Worm (Caenorhabditis elegans) whole organism, young adult: ENCODE results near the gene cyb-1.
"Not testable (repeated sequence)": the region's sequence is repeated elsewhere in the genome, so short reads cannot be mapped to it uniquely, and the experiment has no call there.

Experiments
- B0019.2 ChIP-seq: fragments of 200-800 bp; sonication (Bioruptor generic); conservative IDR thresholded peaks from 2 replicates; pipeline ENCODE4 v1.3.6; 2022; ENCODE audit warnings: missing genetic modification reagents, missing genetic modification characterization, missing compliant biosample characterization
- C06A6.2 ChIP-seq: fragments of 200-800 bp; sonication (Bioruptor generic); conservative IDR thresholded peaks from 2 replicates; pipeline ENCODE4 v1.3.6; 2022; ENCODE audit warnings: missing genetic modification characterization, missing compliant biosample characterization
- F10E7.11 ChIP-seq: sonication (generic microtip); optimal IDR thresholded peaks from 2 replicates; lab custom pipeline; 2017; ENCODE audit warnings: mild to moderate bottlenecking, missing genetic modification characterization, moderate library complexity, missing compliant biosample characterization
- F33H1.4 ChIP-seq: fragments of 200-800 bp; sonication (Bioruptor generic); IDR thresholded peaks from 2 replicates; pipeline ENCODE4 v1.3.6; 2022; ENCODE audit warnings: missing genetic modification reagents, missing genetic modification characterization, missing compliant biosample characterization
- F39B2.1 ChIP-seq: fragments of 200-800 bp; sonication (Bioruptor generic); IDR thresholded peaks from 2 replicates; pipeline ENCODE4 v1.3.6; 2022; ENCODE audit warnings: missing genetic modification reagents, missing genetic modification characterization, missing compliant biosample characterization
- F52B5.7 ChIP-seq: sonication (generic microtip); optimal IDR thresholded peaks from 2 replicates; lab custom pipeline; 2016; ENCODE audit warnings: mild to moderate bottlenecking, missing genetic modification characterization, missing compliant biosample characterization
- F55B11.4 ChIP-seq: sonication (generic microtip); optimal IDR thresholded peaks from 2 replicates; lab custom pipeline; 2016; ENCODE audit warnings: missing compliant biosample characterization, missing genetic modification characterization, borderline replicate concordance; ENCODE audit not compliant: insufficient read depth
- ZK185.1 ChIP-seq: sonication (generic microtip); optimal IDR thresholded peaks from 2 replicates; lab custom pipeline; 2016; ENCODE audit warnings: mild to moderate bottlenecking, missing genetic modification characterization, missing compliant biosample characterization; ENCODE audit not compliant: poor library complexity, severe bottlenecking
- ama-1 ChIP-seq, 3 experiments: fragments of 150-350 bp in 1 of 3; sonication (generic microtip) in 2 of 3; optimal IDR thresholded peaks; 2 replicates each; lab custom pipeline; 2014 to 2018; ENCODE audit warnings: missing biosample characterization in 2 of 3, missing genetic modification characterization in 2 of 3, missing genetic modification reagents in 2 of 3
- athp-1 ChIP-seq: sonication (generic microtip); optimal IDR thresholded peaks from 2 replicates; lab custom pipeline; 2017; ENCODE audit warnings: mild to moderate bottlenecking, missing genetic modification characterization, missing compliant biosample characterization
- ccch-3 ChIP-seq: fragments of 200-800 bp; sonication (Bioruptor generic); optimal IDR thresholded peaks from 2 replicates; lab custom pipeline; 2018; ENCODE audit warnings: mild to moderate bottlenecking, missing genetic modification characterization, missing compliant biosample characterization
- ceh-100 ChIP-seq: fragments of 200-800 bp; sonication (Bioruptor generic); IDR thresholded peaks from 2 replicates; pipeline ENCODE4 v1.3.6; 2022; ENCODE audit warnings: missing genetic modification reagents, missing genetic modification characterization, missing compliant biosample characterization
- ceh-27 ChIP-seq: fragments of 200-800 bp; sonication (Bioruptor generic); optimal IDR thresholded peaks from 2 replicates; lab custom pipeline; 2018; ENCODE audit warnings: mild to moderate bottlenecking, missing genetic modification characterization, moderate library complexity, missing compliant biosample characterization
- die-1 ChIP-seq: sonication (generic microtip); optimal IDR thresholded peaks from 2 replicates; lab custom pipeline; 2016; ENCODE audit warnings: missing genotype, mild to moderate bottlenecking, missing genetic modification characterization, missing compliant biosample characterization
- dpff-1 ChIP-seq: sonication (generic microtip); optimal IDR thresholded peaks from 2 replicates; lab custom pipeline; 2017; ENCODE audit warnings: mild to moderate bottlenecking, missing genetic modification characterization, missing compliant biosample characterization
- efl-1 ChIP-seq: fragments of 150-350 bp; optimal IDR thresholded peaks from 2 replicates; lab custom pipeline; 2014; ENCODE audit warnings: missing biosample characterization, missing genetic modification reagents, missing genetic modification characterization
- egl-18 ChIP-seq: fragments of 200-800 bp; sonication (Bioruptor generic); IDR thresholded peaks from 2 replicates; pipeline ENCODE4 v1.3.6; 2022; ENCODE audit warnings: missing genetic modification reagents, missing genetic modification characterization, missing compliant biosample characterization
- egl-44 ChIP-seq: fragments of 200-800 bp; sonication (Bioruptor generic); IDR thresholded peaks from 2 replicates; pipeline ENCODE4 v1.3.6; 2022; ENCODE audit warnings: missing genetic modification reagents, missing genetic modification characterization, missing compliant biosample characterization
- egrh-3 ChIP-seq: fragments of 200-800 bp; sonication (Bioruptor generic); IDR thresholded peaks from 2 replicates; pipeline ENCODE4 v1.3.6; 2022; ENCODE audit warnings: missing genetic modification reagents, missing genetic modification characterization, missing compliant biosample characterization
- gei-17 ChIP-seq: fragments of 200-800 bp; sonication (Bioruptor generic); optimal IDR thresholded peaks from 2 replicates; lab custom pipeline; 2018; ENCODE audit warnings: mild to moderate bottlenecking, missing genetic modification characterization, missing compliant biosample characterization
- let-607 ChIP-seq, 2 experiments: fragments of 200-800 bp in 1 of 2; sonication (Bioruptor generic) in 1 of 2; sonication (generic microtip) in 1 of 2; optimal IDR thresholded peaks; 2 replicates each; lab custom pipeline; 2016 to 2018; ENCODE audit warnings: mild to moderate bottlenecking in 2 of 2, missing compliant biosample characterization in 2 of 2, missing genetic modification characterization in 2 of 2, moderate library complexity in 2 of 2, missing genotype in 1 of 2
- lsl-1 ChIP-seq: fragments of 200-800 bp; sonication (Bioruptor generic); optimal IDR thresholded peaks from 2 replicates; lab custom pipeline; 2018; ENCODE audit warnings: mild to moderate bottlenecking, missing genetic modification characterization, moderate library complexity, missing compliant biosample characterization
- madf-6 ChIP-seq: fragments of 200-800 bp; sonication (Bioruptor generic); IDR thresholded peaks from 2 replicates; pipeline ENCODE4 v1.3.6; 2022; ENCODE audit warnings: missing genetic modification reagents, missing genetic modification characterization, missing compliant biosample characterization
- madf-8 ChIP-seq: fragments of 200-800 bp; sonication (Bioruptor generic); conservative IDR thresholded peaks from 2 replicates; pipeline ENCODE4 v1.3.6; 2022; ENCODE audit warnings: missing genetic modification reagents, missing genetic modification characterization, missing compliant biosample characterization
- mel-28 ChIP-seq: sonication (generic microtip); optimal IDR thresholded peaks from 2 replicates; lab custom pipeline; 2016; ENCODE audit warnings: borderline replicate concordance, mild to moderate bottlenecking, missing genetic modification characterization, missing compliant biosample characterization
- nhr-80 ChIP-seq: sonication (generic microtip); optimal IDR thresholded peaks from 2 replicates; lab custom pipeline; 2016; ENCODE audit warnings: missing genetic modification characterization, missing compliant biosample characterization
- rpc-1 ChIP-seq, 2 experiments: fragments of 150-350 bp in 1 of 2; sonication (generic microtip) in 1 of 2; optimal IDR thresholded peaks; 2 replicates each; lab custom pipeline; 2014 to 2018; ENCODE audit warnings: missing biosample characterization in 1 of 2, missing genetic modification characterization in 1 of 2, missing genetic modification reagents in 1 of 2, missing genotype in 1 of 2
- sdz-38 ChIP-seq: sonication (generic microtip); optimal IDR thresholded peaks from 2 replicates; lab custom pipeline; 2016; ENCODE audit warnings: missing genotype, missing genetic modification characterization, missing compliant biosample characterization
- sea-2 ChIP-seq: fragments of 200-800 bp; sonication (Bioruptor generic); IDR thresholded peaks from 2 replicates; pipeline ENCODE4 v1.3.6; 2022; ENCODE audit warnings: missing genetic modification characterization, missing compliant biosample characterization
- snpc-4 ChIP-seq, 5 experiments: fragments of 150-350 bp in 1 of 5; sonication (generic microtip) in 4 of 5; optimal IDR thresholded peaks; 2 replicates each; lab custom pipeline; 2014 to 2018; ENCODE audit warnings: missing genetic modification characterization in 5 of 5, missing biosample characterization in 3 of 5, antibody characterized with exemption in 2 of 5, mild to moderate bottlenecking in 2 of 5, missing compliant biosample characterization in 2 of 5, missing genotype in 2 of 5, moderate library complexity in 2 of 5, missing genetic modification reagents in 1 of 5
- tlf-1 ChIP-seq: fragments of 200-800 bp; sonication (Bioruptor generic); optimal IDR thresholded peaks from 2 replicates; lab custom pipeline; 2018; ENCODE audit warnings: mild to moderate bottlenecking, missing genetic modification characterization, missing compliant biosample characterization
- xnd-1 ChIP-seq: sonication (generic microtip); optimal IDR thresholded peaks from 2 replicates; lab custom pipeline; 2016; ENCODE audit warnings: missing genotype, missing genetic modification reagents, missing genetic modification characterization, missing compliant biosample characterization
- zfh-2 ChIP-seq: fragments of 200-800 bp; sonication (Bioruptor generic); conservative IDR thresholded peaks from 2 replicates; pipeline ENCODE4 v1.3.6; 2022; ENCODE audit warnings: missing genetic modification reagents, missing genetic modification characterization, missing compliant biosample characterization
- ztf-18 ChIP-seq: sonication (generic microtip); optimal IDR thresholded peaks from 2 replicates; lab custom pipeline; 2016; ENCODE audit warnings: missing genotype, mild to moderate bottlenecking, missing genetic modification characterization, missing compliant biosample characterization
- ztf-3 ChIP-seq: fragments of 200-800 bp; sonication (Bioruptor generic); optimal IDR thresholded peaks from 2 replicates; lab custom pipeline; 2018; ENCODE audit warnings: mild to moderate bottlenecking, missing genetic modification characterization, missing compliant biosample characterization

Gene cyb-1

DNA sequence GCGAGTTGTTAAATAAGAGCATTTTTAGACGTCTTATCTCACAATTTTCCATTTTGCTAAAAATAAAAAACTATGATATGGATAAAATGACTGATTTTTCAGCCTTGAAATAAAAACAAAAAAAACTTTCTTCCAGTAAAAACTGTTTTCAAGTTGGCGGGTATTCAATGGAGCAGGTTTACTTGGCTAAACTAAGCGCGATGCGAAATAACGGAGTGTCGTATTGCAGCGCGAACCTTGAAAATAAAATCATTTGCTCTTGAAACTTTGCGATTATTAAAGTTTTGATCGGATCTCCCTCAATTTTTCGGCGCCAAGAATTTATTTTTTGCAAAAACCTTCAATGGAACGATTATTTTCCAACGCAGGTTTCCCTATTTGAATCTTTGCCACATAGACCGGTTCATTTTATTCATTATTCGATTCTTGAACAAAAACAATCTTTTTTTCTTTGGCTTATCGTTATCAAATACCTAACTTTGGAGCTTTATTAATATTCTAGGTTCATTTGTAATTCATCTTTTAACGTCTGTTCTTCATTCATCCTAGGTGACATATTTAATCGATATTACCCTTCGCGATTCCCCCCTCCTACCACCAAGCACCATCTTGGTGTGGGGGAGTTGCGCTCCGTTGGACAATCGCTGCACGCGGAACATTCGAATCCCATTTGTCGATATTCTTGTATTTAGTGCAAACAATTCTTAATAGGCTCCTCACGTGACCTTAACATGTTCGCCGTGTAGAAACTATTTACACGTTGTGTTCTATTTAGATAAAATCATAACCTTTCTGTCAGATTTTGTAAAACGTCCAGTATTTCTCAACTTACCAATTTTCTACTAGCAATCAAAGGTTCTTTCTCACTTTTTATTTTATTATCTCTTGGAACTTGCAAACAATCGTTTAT lies at the start of gene cyb-1, which contains the start of gene orc-5 (continued):
- TF ChIP-seq B0019.2 (GFP tag; lab: Robert Waterston, UW) (no peak), C06A6.2 (no peak), tlf-1 (GFP tag; lab: Kevin White, UChicago) (no peak), F10E7.11 (tag; lab: Kevin White, UChicago) (no peak), athp-1 (no peak), ZK185.1 (tag; lab: Kevin White, UChicago) (no peak), ama-1 (optimal IDR thresholded peaks at IDR 0.05; lab: Kevin White, UChicago) (no peak), ama-1 (GFP tag; optimal IDR thresholded peaks at IDR 0.05; lab: Kevin White, UChicago) (no peak), nhr-80 (tag; lab: Kevin White, UChicago) (no peak), efl-1 (GFP tag; lab: Kevin White, UChicago) (peak; percentile 94), madf-8 (GFP tag; lab: Robert Waterston, UW) (peak; percentile 72), zfh-2 (no peak), sdz-38 (tag; lab: Kevin White, UChicago) (no peak), dpff-1 (no peak), F33H1.4 (peak; percentile 59), mel-28 (tag; lab: Kevin White, UChicago) (no peak), egrh-3 (no peak), F52B5.7 (tag; lab: Kevin White, UChicago) (no peak), xnd-1 (tag; lab: Kevin White, UChicago) (peak; percentile 54), ceh-27 (GFP tag; lab: Kevin White, UChicago) (no peak), die-1 (tag; lab: Kevin White, UChicago) (no peak), lsl-1 (peak; percentile 37), rpc-1 (optimal IDR thresholded peaks at IDR 0.05; lab: Kevin White, UChicago) (no peak), rpc-1 (tag; optimal IDR thresholded peaks at IDR 0.05; lab: Kevin White, UChicago) (no peak), madf-6 (GFP tag; lab: Robert Waterston, UW) (peak; percentile 88), ceh-100 (GFP tag; lab: Robert Waterston, UW) (no peak), ztf-18 (tag; lab: Kevin White, UChicago) (no peak), let-607 (tag; optimal IDR thresholded peaks at IDR 0.05; lab: Kevin White, UChicago) (no peak)

ce11 chrIV:10685758-10686157 lies 49.3 kb upstream of the cyb-1 start, which contains the start of the genes K08C7.6 and R102.1:
Gene K08C7.6 (minus strand): TSS chrIV:10685858.
Gene R102.1 (plus strand): TSS chrIV:10686048.
- TF ChIP-seq F55B11.4, result no peak
- TF ChIP-seq gei-17 (GFP tag; lab: Kevin White, UChicago), result no peak
- no peak for TF ChIP-seq F39B2.1 (GFP tag; lab: Robert Waterston, UW)
- TF ChIP-seq snpc-4 (GFP tag; optimal IDR thresholded peaks at IDR 0.05; lab: Kevin White, UChicago), result no peak
- no peak for TF ChIP-seq snpc-4 (tag; optimal IDR thresholded peaks at IDR 0.05; lab: Kevin White, UChicago)
- TF ChIP-seq egl-18 (GFP tag; lab: Robert Waterston, UW), result no peak
- TF ChIP-seq egl-44 (GFP tag; lab: Robert Waterston, UW), result no peak
- no peak for TF ChIP-seq ama-1 (optimal IDR thresholded peaks at IDR 0.05; lab: Kevin White, UChicago)
- TF ChIP-seq ama-1 (GFP tag; optimal IDR thresholded peaks at IDR 0.05; lab: Kevin White, UChicago), result no peak

ce11 chrIV:10687307-10687706 lies 47.7 kb upstream of the cyb-1 start, which contains the start of gene R102.2:
Gene R102.2 (plus strand): TSS chrIV:10687607.
- not testable (repeated sequence) for TF ChIP-seq ztf-3 (GFP tag; lab: Kevin White, UChicago); ccch-3 (GFP tag; lab: Kevin White, UChicago); sea-2 (GFP tag; lab: Robert Waterston, UW)
